Fruit fly (Drosophila melanogaster): Measurements from ENCODE around the gene Rbsn-5.

Rbsn-5 gene

DNA sequence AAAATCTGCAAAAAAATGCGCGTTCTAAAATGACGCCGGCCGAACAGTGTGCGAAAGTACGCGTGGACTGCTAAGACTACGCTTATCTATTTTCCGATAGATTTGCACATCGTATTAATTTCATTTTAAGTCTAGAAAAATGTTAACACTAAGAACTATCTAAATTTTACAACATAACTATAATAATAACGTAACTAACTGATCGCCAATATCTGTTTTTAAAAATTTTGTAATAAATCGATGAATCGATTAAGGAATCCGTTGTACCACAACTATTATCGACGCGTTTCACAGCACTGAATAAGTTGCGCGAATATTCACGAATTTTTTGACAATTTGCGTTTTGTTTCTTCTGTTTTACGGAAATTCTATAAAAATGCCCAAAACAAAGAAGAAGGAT is 51.4 kb downstream of the Rbsn-5 start, which contains the start of gene Ssb-c31a (continued):
- TF ChIP-seq CG6808 (GFP tag; optimal IDR thresholded peaks at IDR 0.05) (peak; percentile 50), Eip93F (GFP tag; optimal IDR thresholded peaks at IDR 0.05) (no peak), esn (GFP tag; optimal IDR thresholded peaks at IDR 0.05) (peak; percentile 72), CG10669 (GFP tag; optimal IDR thresholded peaks at IDR 0.05) (peak; percentile 26), lz (GFP tag; optimal IDR thresholded peaks at IDR 0.05) (peak; percentile 53), Eip75B (GFP tag; optimal IDR thresholded peaks at IDR 0.05) (peak; percentile 70), CG1621 (tag; optimal IDR thresholded peaks at IDR 0.05) (no peak), fkh (GFP tag; optimal IDR thresholded peaks at IDR 0.05) (no peak), CG3919 (GFP tag; optimal IDR thresholded peaks at IDR 0.05) (peak; percentile 64), Hr4 (GFP tag; optimal IDR thresholded peaks at IDR 0.05) (peak; percentile 50), ss (GFP tag; optimal IDR thresholded peaks at IDR 0.05) (peak; percentile 34 to 65), CG11902 (GFP tag; optimal IDR thresholded peaks at IDR 0.05) (no peak), CG8319 (GFP tag; optimal IDR thresholded peaks at IDR 0.05) (peak; percentile 16), CG6163 (GFP tag; IDR thresholded peaks at IDR 0.05) (0 out of 3 replicates have a peak, but pooled peaks have one; percentile 22), topi (GFP tag; optimal IDR thresholded peaks at IDR 0.05) (peak; percentile 64), fd85E (GFP tag; optimal IDR thresholded peaks at IDR 0.05) (no peak), OdsH (GFP tag; optimal IDR thresholded peaks at IDR 0.05) (peak; percentile 62), CG8632 (GFP tag; optimal IDR thresholded peaks at IDR 0.05) (no peak), CG16779 (tag; optimal IDR thresholded peaks at IDR 0.05) (no peak), CG6792 (GFP tag; optimal IDR thresholded peaks at IDR 0.05) (peak; percentile 38), Ets96B (tag; optimal IDR thresholded peaks at IDR 0.05) (peak; percentile 40), Gug (GFP tag; IDR thresholded peaks at IDR 0.05) (no peak; the same call in 1 of the 2 replicates), Sox102F (GFP tag; optimal IDR thresholded peaks at IDR 0.05) (peak; percentile 66), Met (GFP tag; optimal IDR thresholded peaks at IDR 0.05) (peak; percentile 69), Hr39 (GFP tag; optimal IDR thresholded peaks at IDR 0.05) (peak; percentile 47), CG32006 (GFP tag; optimal IDR thresholded peaks at IDR 0.05) (peak; percentile 5), CG6854 (GFP tag; optimal IDR thresholded peaks at IDR 0.05) (no peak)

Measured in whole organism, prepupa.